Worm (Caenorhabditis elegans) whole organism, mixed stage, embryonic: ENCODE data around the gene Y49F6B.14.

Experiments
- blmp-1 ChIP-seq: fragments of 150-350 bp; optimal IDR thresholded peaks from 2 replicates; lab custom pipeline; 2014; ENCODE audit warnings: missing biosample characterization, missing genetic modification characterization
- ceh-83 ChIP-seq: fragments of 200-800 bp; sonication (Bioruptor generic); optimal IDR thresholded peaks from 2 replicates; lab custom pipeline; 2018; ENCODE audit warnings: mild to moderate bottlenecking, missing genetic modification characterization, missing compliant biosample characterization
- cnd-1 ChIP-seq: fragments of 200-800 bp; sonication (Bioruptor generic); optimal IDR thresholded peaks from 2 replicates; lab custom pipeline; 2018; ENCODE audit warnings: mild to moderate bottlenecking, missing genetic modification characterization, missing compliant biosample characterization
- lin-13 ChIP-seq: fragments of 150-350 bp; optimal IDR thresholded peaks from 2 replicates; lab custom pipeline; 2014; ENCODE audit warnings: missing biosample characterization, missing genetic modification characterization
- nhr-237 ChIP-seq: fragments of 150-350 bp; optimal IDR thresholded peaks from 2 replicates; lab custom pipeline; 2014; ENCODE audit warnings: missing biosample characterization, missing genetic modification characterization
- nhr-28 ChIP-seq: fragments of 150-350 bp; optimal IDR thresholded peaks from 2 replicates; lab custom pipeline; 2014; ENCODE audit warnings: missing biosample characterization, missing genetic modification characterization
- pha-4 ChIP-seq: fragments of 150-350 bp; optimal IDR thresholded peaks from 2 replicates; lab custom pipeline; 2018; ENCODE audit warnings: missing biosample characterization, missing genetic modification reagents, missing genetic modification characterization
- snpc-4 ChIP-seq: fragments of 150-350 bp; optimal IDR thresholded peaks from 2 replicates; lab custom pipeline; 2014; ENCODE audit warnings: missing biosample characterization, missing genetic modification characterization
- sptf-1 ChIP-seq: sonication (generic microtip); optimal IDR thresholded peaks from 2 replicates; lab custom pipeline; 2017; ENCODE audit warnings: mild to moderate bottlenecking, missing genetic modification characterization, moderate library complexity, missing compliant biosample characterization
- unc-120 ChIP-seq: sonication (generic microtip); optimal IDR thresholded peaks from 2 replicates; lab custom pipeline; 2017; ENCODE audit warnings: missing genetic modification characterization, missing compliant biosample characterization; ENCODE audit not compliant: poor library complexity, severe bottlenecking
- unc-39 ChIP-seq: fragments of 150-350 bp; optimal IDR thresholded peaks from 2 replicates; lab custom pipeline; 2014; ENCODE audit warnings: missing biosample characterization, missing genetic modification characterization
- unc-62 ChIP-seq: fragments of 150-350 bp; optimal IDR thresholded peaks from 2 replicates; lab custom pipeline; 2014; ENCODE audit warnings: missing biosample characterization, missing genetic modification reagents, missing genetic modification characterization
- ztf-11 ChIP-seq: fragments of 150-350 bp; optimal IDR thresholded peaks from 2 replicates; lab custom pipeline; 2014; ENCODE audit warnings: missing biosample characterization, missing genetic modification characterization

- TF ChIP-seq cnd-1 (tag; lab: Kevin White, UChicago), result peak; percentile 42
- no peak for TF ChIP-seq lin-13 (tag; lab: Kevin White, UChicago)
- TF ChIP-seq nhr-28, result no peak
- no peak for TF ChIP-seq pha-4 (tag; lab: Kevin White, UChicago)
- TF ChIP-seq ceh-83 (GFP tag; lab: Kevin White, UChicago), result peak; percentile 10
- TF ChIP-seq ztf-11 (tag; lab: Kevin White, UChicago), result no peak
- TF ChIP-seq nhr-237, result no peak
- no peak for TF ChIP-seq sptf-1 (tag; lab: Kevin White, UChicago)
- TF ChIP-seq unc-39 (tag; lab: Kevin White, UChicago), result no peak
- no peak for TF ChIP-seq snpc-4 (tag; lab: Kevin White, UChicago)
- TF ChIP-seq blmp-1 (tag; lab: Kevin White, UChicago), result no peak
- TF ChIP-seq unc-120 (tag; lab: Kevin White, UChicago), result peak; percentile 68
- TF ChIP-seq unc-62 (GFP tag; lab: Kevin White, UChicago), result no peak
Measured at ce11 chrII:3547282-3547681, 32.0 kb upstream of the Y49F6B.14 start.
